Worm (Caenorhabditis elegans) whole organism, L3 larva: Measurements from ENCODE around the gene clec-194.

Experiments
- R02D3.7 ChIP-seq: fragments of 150-350 bp; optimal IDR thresholded peaks from 2 replicates; lab custom pipeline; 2014; ENCODE audit warnings: missing biosample characterization, missing genetic modification characterization
- ZK546.5 ChIP-seq: sonication (generic microtip); optimal IDR thresholded peaks from 2 replicates; lab custom pipeline; 2017; ENCODE audit warnings: missing biosample characterization, missing genetic modification characterization
- aly-2 ChIP-seq: fragments of 150-350 bp; optimal IDR thresholded peaks from 2 replicates; lab custom pipeline; 2014; ENCODE audit warnings: missing biosample characterization, missing genetic modification characterization
- ama-1 ChIP-seq: fragments of 150-350 bp; optimal IDR thresholded peaks from 2 replicates; lab custom pipeline; 2018
- ceh-16 ChIP-seq: sonication (generic microtip); optimal IDR thresholded peaks from 2 replicates; lab custom pipeline; 2017; ENCODE audit warnings: missing biosample characterization, missing genetic modification characterization
- ceh-28 ChIP-seq: fragments of 150-350 bp; optimal IDR thresholded peaks from 2 replicates; lab custom pipeline; 2014; ENCODE audit warnings: missing biosample characterization, missing genetic modification reagents, missing genetic modification characterization
- ceh-9 ChIP-seq: sonication (generic microtip); optimal IDR thresholded peaks from 2 replicates; lab custom pipeline; 2018; ENCODE audit warnings: missing biosample characterization, missing genetic modification characterization
- daf-12 ChIP-seq: fragments of 150-350 bp; optimal IDR thresholded peaks from 2 replicates; lab custom pipeline; 2014; ENCODE audit warnings: missing biosample characterization, missing genetic modification reagents, missing genetic modification characterization
- egl-5 ChIP-seq: fragments of 150-350 bp; optimal IDR thresholded peaks from 2 replicates; lab custom pipeline; 2017; ENCODE audit warnings: missing biosample characterization, missing genetic modification reagents, missing genetic modification characterization, inconsistent platforms
- elt-1 ChIP-seq: fragments of 150-350 bp; optimal IDR thresholded peaks from 2 replicates; lab custom pipeline; 2014; ENCODE audit warnings: missing biosample characterization, missing genetic modification characterization
- elt-2 ChIP-seq: sonication (generic microtip); optimal IDR thresholded peaks from 2 replicates; lab custom pipeline; 2016; ENCODE audit warnings: missing genetic modification reagents, mild to moderate bottlenecking, missing genetic modification characterization, missing compliant biosample characterization
- elt-3 ChIP-seq, 3 experiments: fragments of 150-350 bp in 1 of 3; sonication (generic microtip) in 2 of 3; optimal IDR thresholded peaks; 2 replicates in 2 of 3; 4 replicates in 1 of 3; lab custom pipeline; 2014 to 2017; ENCODE audit warnings: missing biosample characterization in 3 of 3, missing genetic modification characterization in 3 of 3
- eor-1 ChIP-seq, 2 experiments: fragments of 150-350 bp; optimal IDR thresholded peaks; 2 replicates each; lab custom pipeline; 2014 to 2018; ENCODE audit warnings: missing biosample characterization in 2 of 2, missing genetic modification characterization in 2 of 2
- fkh-10 ChIP-seq: sonication (generic microtip); optimal IDR thresholded peaks from 2 replicates; lab custom pipeline; 2017; ENCODE audit warnings: missing biosample characterization, missing genetic modification reagents, missing genetic modification characterization
- fkh-2 ChIP-seq: fragments of 150-350 bp; optimal IDR thresholded peaks from 2 replicates; lab custom pipeline; 2014; ENCODE audit warnings: missing biosample characterization, missing genetic modification reagents, missing genetic modification characterization
- hmg-11 ChIP-seq: sonication (generic microtip); optimal IDR thresholded peaks from 2 replicates; lab custom pipeline; 2016; ENCODE audit warnings: missing genetic modification characterization, missing compliant biosample characterization
- lin-15B ChIP-seq: fragments of 150-350 bp; optimal IDR thresholded peaks from 2 replicates; lab custom pipeline; 2014; ENCODE audit warnings: missing biosample characterization, missing genetic modification characterization
- lin-39 ChIP-seq: fragments of 150-350 bp; optimal IDR thresholded peaks from 2 replicates; lab custom pipeline; 2018; ENCODE audit warnings: missing biosample characterization, missing genetic modification reagents, missing genetic modification characterization
- lsy-12 ChIP-seq: sonication (generic microtip); optimal IDR thresholded peaks from 2 replicates; lab custom pipeline; 2016; ENCODE audit warnings: mild to moderate bottlenecking, missing genetic modification characterization, missing compliant biosample characterization
- mdl-1 ChIP-seq: fragments of 150-350 bp; optimal IDR thresholded peaks from 2 replicates; lab custom pipeline; 2014; ENCODE audit warnings: missing biosample characterization, missing genetic modification characterization
- mml-1 ChIP-seq: fragments of 150-350 bp; sonication (generic microtip); optimal IDR thresholded peaks from 3 replicates; lab custom pipeline; 2014; ENCODE audit warnings: missing biosample characterization, missing genetic modification characterization
- nfya-1 ChIP-seq: sonication (generic microtip); optimal IDR thresholded peaks from 2 replicates; lab custom pipeline; 2017; ENCODE audit warnings: missing genetic modification characterization, mild to moderate bottlenecking, missing compliant biosample characterization, antibody characterized with exemption, moderate library complexity; ENCODE audit not compliant: insufficient read depth
- nhr-11 ChIP-seq: fragments of 150-350 bp; optimal IDR thresholded peaks from 2 replicates; lab custom pipeline; 2014; ENCODE audit warnings: missing biosample characterization, missing genetic modification characterization
- nhr-12 ChIP-seq: fragments of 150-350 bp; optimal IDR thresholded peaks from 2 replicates; lab custom pipeline; 2014; ENCODE audit warnings: missing biosample characterization, missing genetic modification characterization
- nhr-23 ChIP-seq: fragments of 150-350 bp; optimal IDR thresholded peaks from 2 replicates; lab custom pipeline; 2014; ENCODE audit warnings: missing biosample characterization, missing genetic modification reagents, missing genetic modification characterization
- nhr-237 ChIP-seq: fragments of 150-350 bp; optimal IDR thresholded peaks from 2 replicates; lab custom pipeline; 2014; ENCODE audit warnings: missing biosample characterization, missing genetic modification characterization
- nhr-25 ChIP-seq: sonication (generic microtip); optimal IDR thresholded peaks from 2 replicates; lab custom pipeline; 2017; ENCODE audit warnings: missing biosample characterization, missing genetic modification characterization
- nhr-67 ChIP-seq: fragments of 150-350 bp; optimal IDR thresholded peaks from 2 replicates; lab custom pipeline; 2014; ENCODE audit warnings: missing biosample characterization, missing genetic modification characterization
- nhr-76 ChIP-seq: fragments of 150-350 bp; sonication (generic microtip); optimal IDR thresholded peaks from 5 replicates; lab custom pipeline; 2014; ENCODE audit warnings: missing biosample characterization, missing genetic modification characterization
- nhr-77 ChIP-seq: fragments of 150-350 bp; optimal IDR thresholded peaks from 2 replicates; lab custom pipeline; 2014; ENCODE audit warnings: missing biosample characterization, missing genetic modification characterization
- pqm-1 ChIP-seq: fragments of 150-350 bp; optimal IDR thresholded peaks from 2 replicates; lab custom pipeline; 2017; ENCODE audit warnings: missing biosample characterization, missing genetic modification characterization, inconsistent platforms
- sea-2 ChIP-seq: fragments of 150-350 bp; sonication (generic microtip); optimal IDR thresholded peaks from 4 replicates; lab custom pipeline; 2014; ENCODE audit warnings: missing biosample characterization, missing genetic modification reagents, missing genetic modification characterization
- skn-1 ChIP-seq: fragments of 150-350 bp; optimal IDR thresholded peaks from 2 replicates; lab custom pipeline; 2014; ENCODE audit warnings: missing biosample characterization, missing genetic modification characterization
- snpc-4 ChIP-seq: fragments of 150-350 bp; optimal IDR thresholded peaks from 2 replicates; lab custom pipeline; 2014; ENCODE audit warnings: missing biosample characterization, missing genetic modification characterization
- tbx-2 ChIP-seq: sonication (generic microtip); optimal IDR thresholded peaks from 2 replicates; lab custom pipeline; 2016; ENCODE audit warnings: mild to moderate bottlenecking, missing genetic modification characterization, missing compliant biosample characterization
- unc-39 ChIP-seq: sonication (generic microtip); optimal IDR thresholded peaks from 4 replicates; lab custom pipeline; 2017; ENCODE audit warnings: missing biosample characterization, missing genetic modification characterization
- unc-62 ChIP-seq: fragments of 150-350 bp; sonication (generic microtip); optimal IDR thresholded peaks from 4 replicates; lab custom pipeline; 2014; ENCODE audit warnings: missing biosample characterization, missing genetic modification reagents, missing genetic modification characterization
- zag-1 ChIP-seq: fragments of 150-350 bp; optimal IDR thresholded peaks from 2 replicates; lab custom pipeline; 2014; ENCODE audit warnings: missing biosample characterization, missing genetic modification characterization
- ztf-4 ChIP-seq: fragments of 150-350 bp; optimal IDR thresholded peaks from 2 replicates; lab custom pipeline; 2014; ENCODE audit warnings: missing biosample characterization, missing genetic modification characterization

The clec-194 gene

ce11 chrIV:16831366-16831765, at the start of gene clec-194:
TSS of gene clec-194 (plus strand) at chrIV:16831666.
- TF ChIP-seq lsy-12 (tag; lab: Kevin White, UChicago) = no peak
- TF ChIP-seq nhr-12 = no peak
- no peak for TF ChIP-seq aly-2 (tag; lab: Kevin White, UChicago)
- TF ChIP-seq daf-12 (tag; lab: Kevin White, UChicago) = no peak
- no peak for TF ChIP-seq ama-1 (lab: Kevin White, UChicago)
- TF ChIP-seq, all 47 proteins: peak for 0

ce11 chrIV:16787024-16787423, 44.4 kb upstream of the clec-194 start, which contains the start of gene Y43D4A.6:
TSS of gene Y43D4A.6 (plus strand) at chrIV:16787324.
- TF ChIP-seq tbx-2 (no peak), lsy-12 (tag; lab: Kevin White, UChicago) (no peak), zag-1 (tag; lab: Kevin White, UChicago) (no peak), fkh-10 (GFP tag; lab: Kevin White, UChicago) (no peak), nhr-76 (no peak), ceh-28 (tag; lab: Kevin White, UChicago) (no peak), nfya-1 (tag; lab: Kevin White, UChicago) (no peak), ztf-4 (tag; lab: Kevin White, UChicago) (no peak), sea-2 (GFP tag; lab: Kevin White, UChicago) (no peak), skn-1 (tag; lab: Kevin White, UChicago) (no peak), nhr-23 (tag; lab: Kevin White, UChicago) (no peak), hmg-11 (no peak)

ce11 chrIV:16806352-16806751, 25.1 kb upstream of the clec-194 start, which contains the start of gene clec-193:
TSS of gene clec-193 (minus strand) at chrIV:16806452.
- TF ChIP-seq lin-15B (tag; lab: Kevin White, UChicago) (no peak), hmg-11 (no peak)

- TF ChIP-seq ceh-9 (tag; lab: Kevin White, UChicago) (no peak), fkh-2 (tag; lab: Kevin White, UChicago) (no peak), nhr-67 (tag; lab: Kevin White, UChicago) (no peak), zag-1 (tag; lab: Kevin White, UChicago) (no peak), unc-39 (no peak), tbx-2 (no peak), nhr-77 (no peak)
These were observed 19.4 kb upstream of the clec-194 start for ce11 chrIV:16812116-16812515.

ce11 chrIV:16813825-16814224, 17.6 kb upstream of the clec-194 start, which contains the start of gene Y116A8A.2:
TSS of gene Y116A8A.2 (minus strand) at chrIV:16813925.
- TF ChIP-seq nhr-237 (tag; lab: Kevin White, UChicago) (no peak), mdl-1 (tag; lab: Kevin White, UChicago) (no peak), aly-2 (tag; lab: Kevin White, UChicago) (no peak), mml-1 (tag; lab: Kevin White, UChicago) (no peak), nhr-76 (no peak), lsy-12 (tag; lab: Kevin White, UChicago) (no peak), fkh-10 (GFP tag; lab: Kevin White, UChicago) (no peak), elt-3 (tag; optimal IDR thresholded peaks at IDR 0.05; lab: Kevin White, UChicago) (no peak), pqm-1 (tag; lab: Kevin White, UChicago) (no peak), nhr-23 (tag; lab: Kevin White, UChicago) (no peak), eor-1 (tag; optimal IDR thresholded peaks at IDR 0.05; lab: Kevin White, UChicago) (no peak), nhr-67 (tag; lab: Kevin White, UChicago) (no peak)
- TF ChIP-seq, all 47 proteins: peak for 0

ce11 chrIV:16822529-16822928, 8.9 kb upstream of the clec-194 start, which contains the start of gene Y116A8A.4:
TSS of gene Y116A8A.4 (plus strand) at chrIV:16822829.
- TF ChIP-seq ama-1 (lab: Kevin White, UChicago) (no peak), zag-1 (tag; lab: Kevin White, UChicago) (no peak), nhr-67 (tag; lab: Kevin White, UChicago) (no peak), unc-62 (GFP tag; lab: Kevin White, UChicago) (no peak), daf-12 (tag; lab: Kevin White, UChicago) (no peak), nhr-77 (no peak), sea-2 (GFP tag; lab: Kevin White, UChicago) (no peak)

- TF ChIP-seq R02D3.7 (tag; lab: Kevin White, UChicago) = no peak
- TF ChIP-seq pqm-1 (tag; lab: Kevin White, UChicago) = no peak
- TF ChIP-seq nhr-11 (tag; lab: Kevin White, UChicago) = no peak
- TF ChIP-seq daf-12 (tag; lab: Kevin White, UChicago) = no peak
- TF ChIP-seq aly-2 (tag; lab: Kevin White, UChicago) = no peak
- no peak for TF ChIP-seq fkh-2 (tag; lab: Kevin White, UChicago)
- TF ChIP-seq hmg-11 = no peak
- no peak for TF ChIP-seq ceh-16 (tag; lab: Kevin White, UChicago)
- TF ChIP-seq elt-2 = no peak
- no peak for TF ChIP-seq nhr-25 (tag; lab: Kevin White, UChicago)
- TF ChIP-seq elt-3 (tag; optimal IDR thresholded peaks at IDR 0.05; lab: Kevin White, UChicago) = no peak
- TF ChIP-seq nfya-1 (tag; lab: Kevin White, UChicago) = no peak
- no peak for TF ChIP-seq egl-5 (tag; lab: Kevin White, UChicago)
- no peak for TF ChIP-seq lin-39
- TF ChIP-seq elt-1 (tag; lab: Kevin White, UChicago) = no peak
- no peak for TF ChIP-seq ZK546.5 (tag; lab: Kevin White, UChicago)
- no peak for TF ChIP-seq snpc-4 (tag; lab: Kevin White, UChicago)
- TF ChIP-seq nhr-237 (tag; lab: Kevin White, UChicago) = no peak
- TF ChIP-seq, all 47 proteins: peak for 0
These were observed 2.8 kb upstream of the clec-194 start, which contains the start of gene Y116A8A.6 for ce11 chrIV:16828698-16829097. TSS of gene Y116A8A.6 (minus strand) at chrIV:16828798.
